Fruit fly (Drosophila melanogaster) whole organism, adult: ENCODE measurements around the gene Rab35.

Experiments
- CG11617 ChIP-seq: fragments of 200-800 bp; sonication (Bioruptor generic); optimal IDR thresholded peaks from 2 replicates; lab custom pipeline; 2017; ENCODE audit warnings: mild to moderate bottlenecking, missing biosample characterization, missing genetic modification reagents, missing genetic modification characterization
- CG12768 ChIP-seq: fragments of 200-800 bp; sonication (Bioruptor generic); optimal IDR thresholded peaks from 2 replicates; lab custom pipeline; 2017; ENCODE audit warnings: missing biosample characterization, missing genetic modification characterization, mild to moderate bottlenecking, moderate library complexity, missing genetic modification reagents
- CG14711 ChIP-seq: fragments of 200-800 bp; sonication (Bioruptor generic); optimal IDR thresholded peaks from 2 replicates; lab custom pipeline; 2018; ENCODE audit warnings: missing biosample characterization, mild to moderate bottlenecking, missing genetic modification characterization, moderate library complexity
- CG5204 ChIP-seq: fragments of 200-800 bp; sonication (Bioruptor generic); optimal IDR thresholded peaks from 2 replicates; lab custom pipeline; 2016; ENCODE audit warnings: missing biosample characterization, missing genetic modification characterization
- CG7045 ChIP-seq: fragments of 200-800 bp; sonication (Bioruptor generic); optimal IDR thresholded peaks from 2 replicates; lab custom pipeline; 2017; ENCODE audit warnings: missing biosample characterization, mild to moderate bottlenecking, missing genetic modification characterization
- CG7101 ChIP-seq: fragments of 200-800 bp; sonication (Bioruptor generic); optimal IDR thresholded peaks from 2 replicates; lab custom pipeline; 2018; ENCODE audit warnings: missing biosample characterization, mild to moderate bottlenecking, missing genetic modification characterization, moderate library complexity
- Clk ChIP-seq: fragments of 200-800 bp; sonication (Bioruptor generic); optimal IDR thresholded peaks from 2 replicates; lab custom pipeline; 2017; ENCODE audit warnings: missing biosample characterization, missing genetic modification characterization
- bab1 ChIP-seq: fragments of 200-800 bp; sonication (Bioruptor generic); optimal IDR thresholded peaks from 3 replicates; lab custom pipeline; 2019; ENCODE audit warnings: missing biosample characterization, mild to moderate bottlenecking, missing genetic modification characterization, moderate library complexity
- cic ChIP-seq: fragments of 200-800 bp; sonication (Bioruptor generic); optimal IDR thresholded peaks from 2 replicates; lab custom pipeline; 2017; ENCODE audit warnings: missing biosample characterization, mild to moderate bottlenecking, missing genetic modification characterization, moderate library complexity
- kay ChIP-seq: fragments of 200-800 bp; sonication (Bioruptor generic); peaks from one replicate; lab custom pipeline; 2016; ENCODE audit warnings: missing biosample characterization, missing genetic modification characterization, borderline replicate concordance
- ovo ChIP-seq: fragments of 200-800 bp; sonication (Bioruptor generic); optimal IDR thresholded peaks from 2 replicates; lab custom pipeline; 2016; ENCODE audit warnings: missing biosample characterization, missing genetic modification characterization
- pad ChIP-seq: fragments of 200-800 bp; sonication (Bioruptor generic); optimal IDR thresholded peaks from 3 replicates; lab custom pipeline; 2017; ENCODE audit warnings: missing biosample characterization, missing genetic modification characterization, mild to moderate bottlenecking, moderate library complexity, missing genetic modification reagents
- tj ChIP-seq: fragments of 200-800 bp; sonication (Bioruptor generic); optimal IDR thresholded peaks from 3 replicates; lab custom pipeline; 2017; ENCODE audit warnings: missing biosample characterization, mild to moderate bottlenecking, missing genetic modification characterization, moderate library complexity
- toe ChIP-seq: fragments of 200-800 bp; sonication (Bioruptor generic); optimal IDR thresholded peaks from 2 replicates; lab custom pipeline; 2016; ENCODE audit warnings: missing biosample characterization, missing genetic modification characterization

DNA sequence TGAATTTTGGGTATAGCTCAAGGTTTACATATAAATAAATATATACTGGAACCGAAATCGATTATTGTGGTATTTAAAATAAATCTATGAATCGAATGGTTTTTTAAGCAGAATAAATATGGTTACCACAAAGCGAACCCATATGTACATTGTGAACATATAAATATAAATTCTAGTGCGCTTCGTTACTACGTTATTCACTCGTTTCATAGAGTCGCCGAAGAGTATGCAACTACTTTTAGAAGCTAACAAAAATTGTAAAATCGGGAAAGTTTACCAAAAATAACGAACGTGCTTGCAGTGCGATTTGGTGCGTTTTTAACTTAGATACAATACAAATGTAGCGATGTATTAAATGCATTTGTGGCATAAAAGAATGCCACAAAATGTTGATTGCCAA, 3.7 kb downstream of the Rab35 start:
- TF ChIP-seq ovo (no peak), pad (GFP tag; lab: Kevin White, UChicago) (no peak), CG12768 (no peak), kay (no peak), CG7045 (GFP tag; lab: Kevin White, UChicago) (no peak), CG11617 (GFP tag; lab: Kevin White, UChicago) (no peak), cic (GFP tag; lab: Kevin White, UChicago) (no peak), bab1 (GFP tag; lab: Kevin White, UChicago) (no peak), CG7101 (no peak), Clk (GFP tag; lab: Kevin White, UChicago) (no peak), CG5204 (GFP tag; lab: Kevin White, UChicago) (no peak), CG14711 (tag; lab: Kevin White, UChicago) (no peak), toe (no peak), tj (no peak)
